Fruit fly (Drosophila melanogaster): ENCODE measurements around the gene ImpL2.

DNA sequence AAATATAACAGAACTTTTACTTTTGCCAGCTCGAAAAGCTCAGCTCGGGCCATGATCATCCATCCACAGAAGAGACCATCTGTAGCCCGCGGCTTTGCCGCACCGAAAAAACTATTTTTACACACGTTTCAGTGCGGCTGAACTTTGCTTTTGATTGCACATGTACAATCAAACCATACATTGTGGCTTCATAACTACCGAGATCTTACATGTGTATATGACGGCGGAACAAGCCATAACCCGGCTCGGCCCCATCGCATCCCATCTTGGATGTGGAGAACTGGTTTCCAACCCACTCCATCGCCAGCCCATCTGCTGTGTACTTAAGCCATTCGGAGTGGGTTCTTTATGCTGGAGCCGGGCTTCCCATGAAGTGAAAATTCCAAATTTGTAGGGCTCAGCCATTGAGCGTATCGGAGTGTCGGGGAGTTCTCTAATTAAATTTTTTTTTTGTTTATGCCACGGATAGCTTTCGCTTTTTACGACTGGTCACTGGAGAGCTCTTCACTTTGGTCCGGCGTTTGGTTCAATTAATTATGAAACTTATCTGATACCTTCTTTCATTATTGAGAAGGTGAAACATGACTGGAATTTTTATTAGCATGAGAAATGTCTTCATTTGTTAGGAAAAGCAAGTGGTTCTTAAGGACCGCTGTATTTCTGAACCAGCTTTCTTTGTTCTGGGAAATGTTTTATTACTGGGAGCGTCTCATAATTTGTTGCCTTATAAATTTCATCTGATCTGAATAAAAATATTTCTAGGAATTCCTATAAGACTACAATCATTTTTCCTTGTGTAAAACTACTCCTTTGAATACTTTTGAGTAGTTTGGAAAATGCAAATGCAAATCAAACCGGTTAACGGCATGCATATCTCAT, 35.2 kb upstream of the ImpL2 start:
- TF ChIP-seq sisA (GFP tag; IDR thresholded peaks at IDR 0.05) (no peak), sens-2 (GFP tag; IDR thresholded peaks at IDR 0.05) (no peak)

Data from whole organism, embryonic.